Worm (Caenorhabditis elegans) whole organism, L1 larva: ENCODE results near the gene R04E5.7.

Source experiments
- C34B4.2 ChIP-seq: sonication (generic microtip); optimal IDR thresholded peaks from 2 replicates; lab custom pipeline; 2017; ENCODE audit warnings: mild to moderate bottlenecking, missing genetic modification characterization, missing compliant biosample characterization
- F16B12.6 ChIP-seq: fragments of 150-350 bp; optimal IDR thresholded peaks from 2 replicates; lab custom pipeline; 2014; ENCODE audit warnings: missing biosample characterization, missing genetic modification characterization
- Y116A8C.19 ChIP-seq: sonication (generic microtip); optimal IDR thresholded peaks from 2 replicates; lab custom pipeline; 2016; ENCODE audit warnings: missing compliant biosample characterization, missing genetic modification characterization, borderline replicate concordance
- aly-2 ChIP-seq: fragments of 150-350 bp; optimal IDR thresholded peaks from 2 replicates; lab custom pipeline; 2014; ENCODE audit warnings: missing biosample characterization, missing genetic modification characterization
- ama-1 ChIP-seq: fragments of 150-350 bp; optimal IDR thresholded peaks from 2 replicates; lab custom pipeline; 2014
- ceh-8 ChIP-seq: fragments of 200-800 bp; sonication (Bioruptor generic); optimal IDR thresholded peaks from 2 replicates; lab custom pipeline; 2018; ENCODE audit warnings: mild to moderate bottlenecking, missing genetic modification characterization, moderate library complexity, missing compliant biosample characterization
- ces-1 ChIP-seq: fragments of 150-350 bp; optimal IDR thresholded peaks from 2 replicates; lab custom pipeline; 2014; ENCODE audit warnings: missing biosample characterization, missing genetic modification reagents, missing genetic modification characterization
- dsc-1 ChIP-seq: sonication (generic microtip); optimal IDR thresholded peaks from 2 replicates; lab custom pipeline; 2016; ENCODE audit warnings: mild to moderate bottlenecking, missing genetic modification characterization, missing compliant biosample characterization
- egl-13 ChIP-seq: sonication (generic microtip); optimal IDR thresholded peaks from 2 replicates; lab custom pipeline; 2016; ENCODE audit warnings: missing genotype, missing genetic modification reagents, missing genetic modification characterization, missing compliant biosample characterization
- elt-2 ChIP-seq: sonication (generic microtip); optimal IDR thresholded peaks from 2 replicates; lab custom pipeline; 2016; ENCODE audit warnings: missing genetic modification characterization, mild to moderate bottlenecking, inconsistent platforms, missing compliant biosample characterization, missing genetic modification reagents
- fkh-10 ChIP-seq: sonication (generic microtip); optimal IDR thresholded peaks from 2 replicates; lab custom pipeline; 2017; ENCODE audit warnings: missing biosample characterization, missing genetic modification reagents, missing genetic modification characterization
- fkh-8 ChIP-seq: sonication (generic microtip); optimal IDR thresholded peaks from 2 replicates; lab custom pipeline; 2016; ENCODE audit warnings: mild to moderate bottlenecking, missing genetic modification characterization, missing compliant biosample characterization
- grh-1 ChIP-seq: fragments of 200-800 bp; sonication (Bioruptor generic); IDR thresholded peaks from 2 replicates; pipeline ENCODE4 v1.3.6; 2022; ENCODE audit warnings: missing genetic modification reagents, missing genetic modification characterization, missing compliant biosample characterization
- hlh-17 ChIP-seq: fragments of 200-800 bp; sonication (Bioruptor generic); optimal IDR thresholded peaks from 2 replicates; lab custom pipeline; 2018; ENCODE audit warnings: missing genetic modification characterization, mild to moderate bottlenecking, missing compliant biosample characterization, moderate library complexity, borderline replicate concordance
- lin-14 ChIP-seq: fragments of 200-800 bp; sonication (Bioruptor generic); optimal IDR thresholded peaks from 2 replicates; lab custom pipeline; 2018; ENCODE audit warnings: mild to moderate bottlenecking, missing genetic modification characterization, moderate library complexity, missing compliant biosample characterization
- lin-35 ChIP-seq, 2 experiments: fragments of 150-350 bp; optimal IDR thresholded peaks; 2 replicates each; lab custom pipeline; 2014; ENCODE audit warnings: missing biosample characterization in 2 of 2, missing genetic modification characterization in 2 of 2, missing genetic modification reagents in 2 of 2
- lir-3 ChIP-seq: sonication (generic microtip); optimal IDR thresholded peaks from 2 replicates; lab custom pipeline; 2016; ENCODE audit warnings: mild to moderate bottlenecking, missing genetic modification characterization, moderate library complexity, missing compliant biosample characterization; ENCODE audit not compliant: poor library complexity
- lsy-2 ChIP-seq, 2 experiments: fragments of 150-350 bp; optimal IDR thresholded peaks; 2 replicates each; lab custom pipeline; 2014; ENCODE audit warnings: missing biosample characterization in 2 of 2, missing genetic modification characterization in 2 of 2
- nhr-20 ChIP-seq: sonication (generic microtip); optimal IDR thresholded peaks from 2 replicates; lab custom pipeline; 2016; ENCODE audit warnings: mild to moderate bottlenecking, missing genetic modification characterization, missing compliant biosample characterization
- nhr-47 ChIP-seq: sonication (generic microtip); optimal IDR thresholded peaks from 2 replicates; lab custom pipeline; 2016; ENCODE audit warnings: mild to moderate bottlenecking, missing genetic modification characterization, moderate library complexity, missing compliant biosample characterization
- nhr-71 ChIP-seq: sonication (generic microtip); optimal IDR thresholded peaks from 2 replicates; lab custom pipeline; 2016; ENCODE audit warnings: mild to moderate bottlenecking, missing genetic modification characterization, moderate library complexity, missing compliant biosample characterization
- nhr-76 ChIP-seq: sonication (generic microtip); optimal IDR thresholded peaks from 2 replicates; lab custom pipeline; 2017; ENCODE audit warnings: missing biosample characterization, missing genetic modification characterization
- nhr-84 ChIP-seq: sonication (generic microtip); optimal IDR thresholded peaks from 2 replicates; lab custom pipeline; 2017; ENCODE audit warnings: missing biosample characterization, missing genetic modification characterization
- nhr-85 ChIP-seq: sonication (generic microtip); peaks from one replicate; lab custom pipeline; 2016; ENCODE audit warnings: missing genetic modification characterization, inconsistent platforms, missing compliant biosample characterization
- pag-3 ChIP-seq: sonication (generic microtip); optimal IDR thresholded peaks from 2 replicates; lab custom pipeline; 2017; ENCODE audit warnings: missing genetic modification characterization, mild to moderate bottlenecking, missing compliant biosample characterization, antibody characterized with exemption, borderline replicate concordance; ENCODE audit not compliant: insufficient read depth
- pax-3 ChIP-seq: fragments of 200-800 bp; sonication (Bioruptor generic); optimal IDR thresholded peaks from 2 replicates; lab custom pipeline; 2018; ENCODE audit warnings: mild to moderate bottlenecking, missing genetic modification characterization, moderate library complexity, missing compliant biosample characterization
- pqm-1 ChIP-seq: sonication (generic microtip); optimal IDR thresholded peaks from 3 replicates; lab custom pipeline; 2017; ENCODE audit warnings: missing biosample characterization, missing genetic modification characterization
- snpc-4 ChIP-seq: fragments of 150-350 bp; optimal IDR thresholded peaks from 2 replicates; lab custom pipeline; 2014; ENCODE audit warnings: missing biosample characterization, missing genetic modification characterization
- swsn-7 ChIP-seq: sonication (generic microtip); optimal IDR thresholded peaks from 2 replicates; lab custom pipeline; 2016; ENCODE audit warnings: missing genetic modification characterization, missing compliant biosample characterization
- unc-98 ChIP-seq: fragments of 200-800 bp; sonication (Bioruptor generic); IDR thresholded peaks from 2 replicates; pipeline ENCODE4 v1.3.6; 2022; ENCODE audit warnings: missing genetic modification characterization, missing compliant biosample characterization
- vab-15 ChIP-seq: sonication (generic microtip); optimal IDR thresholded peaks from 2 replicates; lab custom pipeline; 2017; ENCODE audit warnings: missing genotype, mild to moderate bottlenecking, missing genetic modification characterization, missing compliant biosample characterization
- zag-1 ChIP-seq: fragments of 150-350 bp; optimal IDR thresholded peaks from 2 replicates; lab custom pipeline; 2014; ENCODE audit warnings: missing biosample characterization, missing genetic modification characterization
- zip-4 ChIP-seq: fragments of 200-800 bp; sonication (Bioruptor generic); optimal IDR thresholded peaks from 2 replicates; lab custom pipeline; 2018; ENCODE audit warnings: mild to moderate bottlenecking, missing genetic modification characterization, moderate library complexity, missing compliant biosample characterization
- ztf-11 ChIP-seq, 2 experiments: sonication (generic microtip); optimal IDR thresholded peaks; 2 replicates each; lab custom pipeline; 2016 to 2017; ENCODE audit warnings: missing genetic modification characterization in 2 of 2, missing biosample characterization in 1 of 2, missing compliant biosample characterization in 1 of 2
- ztf-4 ChIP-seq: fragments of 150-350 bp; optimal IDR thresholded peaks from 2 replicates; lab custom pipeline; 2014; ENCODE audit warnings: missing biosample characterization, missing genetic modification characterization

R04E5.7 gene

DNA sequence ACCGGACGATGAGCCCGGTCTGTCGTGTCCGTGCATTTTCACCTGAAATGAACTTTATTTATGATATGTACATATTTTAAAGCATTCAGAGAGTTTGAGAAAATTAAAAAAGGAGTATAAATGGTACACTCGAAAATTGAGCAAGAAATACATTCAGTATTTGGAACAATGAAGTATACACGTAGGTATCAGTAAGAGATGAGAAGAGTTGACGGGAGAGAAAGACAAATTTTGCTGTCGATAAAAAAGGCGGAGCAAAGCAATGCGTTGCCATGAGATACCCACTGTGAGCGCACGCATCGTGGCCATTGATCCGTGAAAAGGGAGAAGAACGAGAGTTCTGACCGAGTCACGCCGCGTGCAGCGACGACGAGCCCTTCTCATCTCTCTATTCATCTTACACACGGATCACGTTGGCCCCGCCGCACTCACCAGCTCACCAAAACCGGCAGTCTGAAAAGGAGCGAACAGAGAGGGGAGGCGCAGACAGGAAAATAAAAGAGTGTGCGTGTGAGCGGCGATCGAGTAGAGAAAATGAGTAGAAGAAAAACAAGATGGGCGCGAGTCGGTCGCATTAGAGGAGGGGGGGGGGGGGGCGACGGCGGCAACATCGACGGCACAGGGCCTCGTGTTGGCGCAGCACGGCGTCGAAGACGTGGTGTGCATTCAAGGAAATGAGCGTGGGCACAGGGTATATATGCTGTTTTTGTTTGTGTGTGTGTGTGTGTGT is 9.2 kb upstream of the R04E5.7 start, which contains the start of gene R04E5.8 (continued):
- TF ChIP-seq nhr-76 (tag; lab: Kevin White, UChicago): no peak
- TF ChIP-seq lir-3: no peak
- peak; percentile 67 for TF ChIP-seq pax-3 (tag; lab: Kevin White, UChicago)
- TF ChIP-seq pag-3 (tag; lab: Kevin White, UChicago): no peak

DNA sequence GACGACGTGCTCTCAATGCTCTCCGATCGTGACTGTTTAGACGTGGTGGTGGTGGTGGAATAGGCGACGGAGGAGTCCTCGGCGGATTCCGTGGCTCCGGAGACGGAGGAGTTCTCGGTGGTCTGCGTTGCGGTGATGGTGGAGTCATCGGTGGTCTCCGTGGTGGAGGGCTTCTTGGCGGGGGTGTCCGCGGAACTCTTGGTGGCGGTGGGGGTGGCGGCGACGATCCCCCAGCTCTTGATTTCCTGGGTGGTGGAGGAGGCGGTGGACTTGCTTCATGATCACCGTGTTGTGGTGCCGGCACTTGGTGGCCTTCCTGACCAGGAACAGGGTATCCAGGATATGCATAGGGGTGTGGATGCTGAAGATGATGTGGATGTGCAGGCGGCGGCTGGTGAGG is 8.4 kb upstream of the R04E5.7 start:
- TF ChIP-seq nhr-84 (tag; lab: Kevin White, UChicago) (no peak), ceh-8 (peak; percentile 59), unc-98 (GFP tag; lab: Robert Waterston, UW) (no peak)

DNA sequence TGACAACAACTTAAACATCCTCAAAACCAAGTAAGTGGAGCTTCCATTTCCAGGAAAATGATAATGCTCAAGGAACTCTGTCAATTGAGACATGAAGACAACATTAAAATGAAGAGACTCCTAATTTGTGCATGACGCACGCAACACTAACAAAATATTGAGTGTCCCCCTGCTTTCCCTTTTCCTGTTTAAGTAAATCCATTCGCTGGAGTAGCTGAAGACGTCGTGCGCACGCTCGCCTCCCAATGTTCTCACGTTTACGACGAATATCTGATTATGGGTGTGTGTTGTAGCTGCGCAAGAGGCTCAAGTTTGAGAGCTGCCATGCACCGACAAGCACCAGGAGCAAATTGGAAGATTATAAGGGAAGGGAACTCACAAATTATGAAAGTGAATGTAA is 3.9 kb upstream of the R04E5.7 start:
- TF ChIP-seq pax-3 (tag; lab: Kevin White, UChicago): peak; percentile 28
- peak; percentile 76 for TF ChIP-seq lin-14 (GFP tag; lab: Kevin White, UChicago)
- peak; percentile 56 for TF ChIP-seq nhr-47 (tag; lab: Kevin White, UChicago)
- peak; percentile 18 for TF ChIP-seq fkh-8 (tag; lab: Kevin White, UChicago)
- TF ChIP-seq vab-15 (tag; lab: Kevin White, UChicago): no peak
- TF ChIP-seq aly-2 (tag; lab: Kevin White, UChicago): no peak
- TF ChIP-seq egl-13 (tag; lab: Kevin White, UChicago): peak; percentile 85
- no peak for TF ChIP-seq grh-1 (GFP tag; lab: Robert Waterston, UW)
- TF ChIP-seq zip-4 (GFP tag; lab: Kevin White, UChicago): no peak
- no peak for TF ChIP-seq pag-3 (tag; lab: Kevin White, UChicago)
- TF ChIP-seq lsy-2 (tag; optimal IDR thresholded peaks at IDR 0.05; lab: Kevin White, UChicago): no peak
- TF ChIP-seq lin-35 (GFP tag; optimal IDR thresholded peaks at IDR 0.05; lab: Kevin White, UChicago): no peak
- TF ChIP-seq C34B4.2 (tag; lab: Kevin White, UChicago): no peak
- TF ChIP-seq nhr-71 (tag; lab: Kevin White, UChicago): peak; percentile 55
- peak; percentile 67 for TF ChIP-seq fkh-10 (GFP tag; lab: Kevin White, UChicago)
- peak; percentile 72 for TF ChIP-seq ces-1 (GFP tag; lab: Kevin White, UChicago)
- peak; percentile 15 for TF ChIP-seq ceh-8
- TF ChIP-seq snpc-4 (tag; lab: Kevin White, UChicago): no peak
- no peak for TF ChIP-seq ztf-11 (tag; optimal IDR thresholded peaks at IDR 0.05; lab: Kevin White, UChicago)
- peak; percentile 21 for TF ChIP-seq ztf-4 (tag; lab: Kevin White, UChicago)
- peak; percentile 75 for TF ChIP-seq dsc-1
- TF ChIP-seq swsn-7 (tag; lab: Kevin White, UChicago): peak; percentile 33
- no peak for TF ChIP-seq nhr-20 (tag; lab: Kevin White, UChicago)
- TF ChIP-seq elt-2 (tag; lab: Kevin White, UChicago): no peak

DNA sequence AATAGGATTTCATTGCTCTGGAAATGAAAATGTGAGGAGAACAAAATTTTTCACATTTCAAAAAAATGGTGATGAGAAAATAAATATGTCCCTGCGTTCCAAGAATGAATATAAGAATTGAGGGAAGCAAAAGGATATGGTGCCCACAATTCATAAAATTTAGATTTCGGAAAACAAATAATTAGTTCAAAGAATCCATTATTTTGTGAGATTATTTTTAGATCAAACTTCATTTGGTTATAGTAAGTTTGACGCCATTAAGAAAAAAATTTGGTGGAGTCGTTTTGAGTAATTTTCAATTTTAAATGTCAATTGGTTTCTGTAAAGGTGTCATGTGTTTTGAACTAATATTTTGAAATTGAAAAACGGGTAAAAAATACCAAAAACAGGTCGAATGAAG is 3.3 kb upstream of the R04E5.7 start:
- TF ChIP-seq ama-1 (lab: Kevin White, UChicago) (no peak), pqm-1 (tag; lab: Kevin White, UChicago) (no peak), hlh-17 (GFP tag; lab: Kevin White, UChicago) (no peak), nhr-85 (tag; lab: Kevin White, UChicago) (no peak), F16B12.6 (tag; lab: Kevin White, UChicago) (no peak), zag-1 (tag; lab: Kevin White, UChicago) (no peak), Y116A8C.19 (tag; lab: Kevin White, UChicago) (no peak), pag-3 (tag; lab: Kevin White, UChicago) (no peak)
